Fruit fly (Drosophila melanogaster) whole organism, embryonic: ENCODE data around the gene CG33631.
A peak's percentile ranks its signal among the peaks of the same experiment; 100 is the strongest.

ENCODE experiments used
- CG1233 ChIP-seq: fragments of 200-800 bp; sonication (Bioruptor generic); optimal IDR thresholded peaks from 4 replicates; lab custom pipeline; 2018; ENCODE audit warnings: missing biosample characterization, mild to moderate bottlenecking, missing genetic modification characterization
- CG1792 ChIP-seq: fragments of 200-800 bp; sonication (Bioruptor generic); optimal IDR thresholded peaks from 2 replicates; lab custom pipeline; 2016; ENCODE audit warnings: missing biosample characterization, missing genetic modification characterization
- CG5953 ChIP-seq: fragments of 200-800 bp; sonication (Bioruptor generic); IDR thresholded peaks from 2 replicates; pipeline ENCODE4 v1.3.6; 2022; ENCODE audit warnings: missing biosample characterization, missing genetic modification characterization
- CG8478 ChIP-seq: fragments of >200 bp; optimal IDR thresholded peaks from 2 replicates; lab custom pipeline; 2018
- CG9797 ChIP-seq: fragments of 200-800 bp; sonication (Bioruptor generic); optimal IDR thresholded peaks from 3 replicates; lab custom pipeline; 2018; ENCODE audit warnings: missing biosample characterization, mild to moderate bottlenecking, missing genetic modification characterization
- H15 ChIP-seq: fragments of 200-800 bp; sonication (Bioruptor generic); IDR thresholded peaks from 3 replicates; pipeline ENCODE4 v1.3.6; 2022; ENCODE audit warnings: missing biosample characterization, missing genetic modification characterization
- Ptx1 ChIP-seq: fragments of 200-800 bp; sonication (Bioruptor generic); IDR thresholded peaks from 2 replicates; pipeline ENCODE4 v1.3.6; 2022; ENCODE audit warnings: missing biosample characterization, missing genetic modification characterization
- Sox100B ChIP-seq: fragments of 200-800 bp; sonication (Bioruptor generic); optimal IDR thresholded peaks from 3 replicates; lab custom pipeline; 2018; ENCODE audit warnings: missing biosample characterization, mild to moderate bottlenecking, missing genetic modification characterization
- Trl ChIP-seq, 3 experiments: fragments of >200 bp in 2 of 3; fragments of 200-800 bp in 1 of 3; sonication (Bioruptor generic) in 1 of 3; optimal IDR thresholded peaks; 2 replicates in 1 of 3; 3 replicates in 2 of 3; lab custom pipeline; 2016 to 2017; ENCODE audit warnings: missing biosample characterization in 1 of 3, missing genetic modification characterization in 1 of 3
- bsh ChIP-seq, 2 experiments: fragments of 200-800 bp; sonication (Bioruptor generic); optimal IDR thresholded peaks; 2 replicates each; lab custom pipeline; 2017 to 2018; ENCODE audit warnings: mild to moderate bottlenecking in 2 of 2, missing biosample characterization in 2 of 2, missing genetic modification characterization in 2 of 2, moderate library complexity in 1 of 2
- dysf ChIP-seq: fragments of 200-800 bp; sonication (Bioruptor generic); IDR thresholded peaks from 3 replicates; pipeline ENCODE4 v1.3.6; 2022; ENCODE audit warnings: missing biosample characterization, missing genetic modification characterization
- hb ChIP-seq: fragments of 200-800 bp; sonication (Bioruptor generic); IDR thresholded peaks from 3 replicates; pipeline ENCODE4 v1.3.6; 2022; ENCODE audit warnings: missing biosample characterization, missing genetic modification characterization; ENCODE audit not compliant: partially characterized antibody
- so ChIP-seq: fragments of 200-800 bp; sonication (Bioruptor generic); IDR thresholded peaks from 3 replicates; pipeline ENCODE4 v1.3.6; 2022; ENCODE audit warnings: missing biosample characterization, missing genetic modification characterization

dm6 chr3R:10032951-10033720 is 30.7 kb upstream of the CG33631 start:
- TF ChIP-seq dysf (GFP tag; lab: Robert Waterston, UW): peak; percentile 44; the same call in 1 of the 3 replicates
- no peak for TF ChIP-seq Ptx1 (GFP tag; lab: Robert Waterston, UW)
- no peak for TF ChIP-seq CG5953 (GFP tag; lab: Robert Waterston, UW)
- TF ChIP-seq hb (GFP tag; lab: Robert Waterston, UW): no peak
- no peak for TF ChIP-seq CG9797 (GFP tag; lab: Kevin White, UChicago)
- no peak for TF ChIP-seq CG8478 (lab: Kevin White, UChicago)
- TF ChIP-seq H15: no peak
- TF ChIP-seq Sox100B (GFP tag; lab: Kevin White, UChicago): no peak
- peak in 1 of 2 experiments; percentile 17 for TF ChIP-seq bsh (GFP tag; optimal IDR thresholded peaks at IDR 0.05; lab: Kevin White, UChicago)
- TF ChIP-seq CG1792 (GFP tag; lab: Kevin White, UChicago): no peak
- no peak for TF ChIP-seq CG1233 (GFP tag; lab: Kevin White, UChicago)
- no peak for TF ChIP-seq so (GFP tag; lab: Robert Waterston, UW)
- TF ChIP-seq Trl (optimal IDR thresholded peaks at IDR 0.05; lab: Kevin White, UChicago): no peak
- no peak for TF ChIP-seq Trl (GFP tag; optimal IDR thresholded peaks at IDR 0.05; lab: Kevin White, UChicago)
